Worm (Caenorhabditis elegans) whole organism, L3 larva: Measurements from ENCODE around the gene Y81B9A.1.
A peak's percentile ranks its signal among the peaks of the same experiment; 100 is the strongest.
"Not testable (repeated sequence)": the region's sequence is repeated elsewhere in the genome, so short reads cannot be mapped to it uniquely, and the experiment has no call there.

Source experiments
- R02D3.7 ChIP-seq: fragments of 150-350 bp; optimal IDR thresholded peaks from 2 replicates; lab custom pipeline; 2014; ENCODE audit warnings: missing biosample characterization, missing genetic modification characterization
- ZK546.5 ChIP-seq: sonication (generic microtip); optimal IDR thresholded peaks from 2 replicates; lab custom pipeline; 2017; ENCODE audit warnings: missing biosample characterization, missing genetic modification characterization
- ama-1 ChIP-seq: fragments of 150-350 bp; optimal IDR thresholded peaks from 2 replicates; lab custom pipeline; 2018
- ceh-16 ChIP-seq: sonication (generic microtip); optimal IDR thresholded peaks from 2 replicates; lab custom pipeline; 2017; ENCODE audit warnings: missing biosample characterization, missing genetic modification characterization
- ceh-28 ChIP-seq: fragments of 150-350 bp; optimal IDR thresholded peaks from 2 replicates; lab custom pipeline; 2014; ENCODE audit warnings: missing biosample characterization, missing genetic modification reagents, missing genetic modification characterization
- ceh-82 ChIP-seq: fragments of 150-350 bp; optimal IDR thresholded peaks from 2 replicates; lab custom pipeline; 2014; ENCODE audit warnings: missing biosample characterization, missing genetic modification characterization
- elt-2 ChIP-seq: sonication (generic microtip); optimal IDR thresholded peaks from 2 replicates; lab custom pipeline; 2016; ENCODE audit warnings: missing genetic modification reagents, mild to moderate bottlenecking, missing genetic modification characterization, missing compliant biosample characterization
- fkh-10 ChIP-seq: sonication (generic microtip); optimal IDR thresholded peaks from 2 replicates; lab custom pipeline; 2017; ENCODE audit warnings: missing biosample characterization, missing genetic modification reagents, missing genetic modification characterization
- fos-1 ChIP-seq: fragments of 150-350 bp; optimal IDR thresholded peaks from 2 replicates; lab custom pipeline; 2014; ENCODE audit warnings: missing biosample characterization, missing genetic modification characterization
- hmg-11 ChIP-seq: sonication (generic microtip); optimal IDR thresholded peaks from 2 replicates; lab custom pipeline; 2016; ENCODE audit warnings: missing genetic modification characterization, missing compliant biosample characterization
- jun-1 ChIP-seq: fragments of 150-350 bp; optimal IDR thresholded peaks from 2 replicates; lab custom pipeline; 2014; ENCODE audit warnings: missing biosample characterization, missing genetic modification reagents, missing genetic modification characterization
- lin-15B ChIP-seq: fragments of 150-350 bp; optimal IDR thresholded peaks from 2 replicates; lab custom pipeline; 2014; ENCODE audit warnings: missing biosample characterization, missing genetic modification characterization
- lin-39 ChIP-seq: fragments of 150-350 bp; optimal IDR thresholded peaks from 2 replicates; lab custom pipeline; 2018; ENCODE audit warnings: missing biosample characterization, missing genetic modification reagents, missing genetic modification characterization
- mdl-1 ChIP-seq: fragments of 150-350 bp; optimal IDR thresholded peaks from 2 replicates; lab custom pipeline; 2014; ENCODE audit warnings: missing biosample characterization, missing genetic modification characterization
- mml-1 ChIP-seq: fragments of 150-350 bp; sonication (generic microtip); optimal IDR thresholded peaks from 3 replicates; lab custom pipeline; 2014; ENCODE audit warnings: missing biosample characterization, missing genetic modification characterization
- nhr-12 ChIP-seq: fragments of 150-350 bp; optimal IDR thresholded peaks from 2 replicates; lab custom pipeline; 2014; ENCODE audit warnings: missing biosample characterization, missing genetic modification characterization
- nhr-23 ChIP-seq: fragments of 150-350 bp; optimal IDR thresholded peaks from 2 replicates; lab custom pipeline; 2014; ENCODE audit warnings: missing biosample characterization, missing genetic modification reagents, missing genetic modification characterization
- nhr-237 ChIP-seq: fragments of 150-350 bp; optimal IDR thresholded peaks from 2 replicates; lab custom pipeline; 2014; ENCODE audit warnings: missing biosample characterization, missing genetic modification characterization
- nhr-25 ChIP-seq: sonication (generic microtip); optimal IDR thresholded peaks from 2 replicates; lab custom pipeline; 2017; ENCODE audit warnings: missing biosample characterization, missing genetic modification characterization
- nhr-67 ChIP-seq: fragments of 150-350 bp; optimal IDR thresholded peaks from 2 replicates; lab custom pipeline; 2014; ENCODE audit warnings: missing biosample characterization, missing genetic modification characterization
- nhr-77 ChIP-seq: fragments of 150-350 bp; optimal IDR thresholded peaks from 2 replicates; lab custom pipeline; 2014; ENCODE audit warnings: missing biosample characterization, missing genetic modification characterization
- pha-4 ChIP-seq: fragments of 150-350 bp; optimal IDR thresholded peaks from 2 replicates; lab custom pipeline; 2014; ENCODE audit warnings: missing biosample characterization, missing genetic modification reagents, missing genetic modification characterization
- pqm-1 ChIP-seq: fragments of 150-350 bp; optimal IDR thresholded peaks from 2 replicates; lab custom pipeline; 2017; ENCODE audit warnings: missing biosample characterization, missing genetic modification characterization, inconsistent platforms
- sea-2 ChIP-seq: fragments of 150-350 bp; sonication (generic microtip); optimal IDR thresholded peaks from 4 replicates; lab custom pipeline; 2014; ENCODE audit warnings: missing biosample characterization, missing genetic modification reagents, missing genetic modification characterization
- snpc-4 ChIP-seq: fragments of 150-350 bp; optimal IDR thresholded peaks from 2 replicates; lab custom pipeline; 2014; ENCODE audit warnings: missing biosample characterization, missing genetic modification characterization
- unc-39 ChIP-seq: sonication (generic microtip); optimal IDR thresholded peaks from 4 replicates; lab custom pipeline; 2017; ENCODE audit warnings: missing biosample characterization, missing genetic modification characterization
- unc-62 ChIP-seq: fragments of 150-350 bp; sonication (generic microtip); optimal IDR thresholded peaks from 4 replicates; lab custom pipeline; 2014; ENCODE audit warnings: missing biosample characterization, missing genetic modification reagents, missing genetic modification characterization
- zag-1 ChIP-seq: fragments of 150-350 bp; optimal IDR thresholded peaks from 2 replicates; lab custom pipeline; 2014; ENCODE audit warnings: missing biosample characterization, missing genetic modification characterization
- ztf-4 ChIP-seq: fragments of 150-350 bp; optimal IDR thresholded peaks from 2 replicates; lab custom pipeline; 2014; ENCODE audit warnings: missing biosample characterization, missing genetic modification characterization

Y81B9A.1 gene

DNA sequence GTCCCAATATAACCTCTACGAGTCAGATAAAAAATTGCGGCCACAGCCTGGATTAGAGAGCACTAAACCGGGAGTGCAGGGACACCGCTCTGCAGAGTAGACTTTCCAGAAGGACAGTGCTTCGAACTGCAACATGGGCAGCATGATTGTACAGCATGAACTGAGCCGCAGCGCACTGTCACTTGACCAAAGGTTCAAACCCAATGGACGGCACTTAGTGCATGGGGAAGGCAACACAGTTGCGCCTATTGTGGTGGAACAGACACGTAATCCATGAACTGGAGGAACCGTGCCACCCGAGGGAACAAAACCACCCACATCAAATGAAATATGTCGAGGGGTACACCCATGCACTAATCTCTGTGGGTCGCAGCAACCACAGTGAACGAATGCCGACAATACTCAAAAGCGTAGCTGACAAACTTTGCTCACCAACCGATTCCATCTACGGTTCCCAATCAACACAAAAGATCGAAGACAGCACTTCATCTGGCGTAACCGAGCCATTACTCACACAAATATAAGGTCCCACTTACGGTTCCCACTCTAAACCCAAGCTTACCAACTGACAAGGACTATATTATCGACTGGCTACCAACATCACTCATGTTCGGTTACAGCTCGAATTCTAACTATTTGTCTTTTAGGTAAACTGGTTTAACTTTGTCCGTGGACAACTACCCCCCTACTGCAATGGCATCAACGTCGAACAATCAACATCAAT, 3.3 kb downstream of the Y81B9A.1 start:
- TF ChIP-seq ztf-4 (tag; lab: Kevin White, UChicago) (no peak), nhr-67 (tag; lab: Kevin White, UChicago) (no peak), fos-1 (no peak), lin-39 (no peak), jun-1 (no peak), sea-2 (GFP tag; lab: Kevin White, UChicago) (no peak), nhr-237 (no peak), nhr-77 (tag; lab: Kevin White, UChicago) (no peak), nhr-25 (no peak), zag-1 (tag; lab: Kevin White, UChicago) (no peak)

DNA sequence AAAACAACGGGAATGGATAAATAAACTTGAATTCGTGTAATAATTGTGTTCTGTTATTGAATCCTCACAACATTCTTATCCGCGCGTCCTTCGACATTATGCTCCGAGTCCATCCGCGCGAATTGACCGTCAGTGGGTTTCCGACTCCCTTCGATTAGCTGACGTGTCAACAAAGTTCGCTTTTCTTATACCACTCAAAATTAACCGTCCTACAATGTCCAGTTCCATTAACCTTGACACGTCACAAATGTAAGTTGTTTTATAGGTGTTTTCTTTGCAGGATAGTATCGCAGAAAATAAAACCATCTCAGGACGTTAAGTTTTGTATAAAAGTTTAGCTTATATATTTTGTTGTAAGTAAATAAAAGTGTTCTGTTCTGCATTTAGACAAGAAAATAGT, 11.2 kb downstream of the Y81B9A.1 start, which contains the start of gene crb-3:
Gene crb-3 (plus strand): TSS at position 301 of the 400 bp plus-strand sequence.
- not testable (repeated sequence) for TF ChIP-seq fkh-10 (GFP tag; lab: Kevin White, UChicago); snpc-4 (tag; lab: Kevin White, UChicago); hmg-11 (tag; lab: Kevin White, UChicago)

DNA sequence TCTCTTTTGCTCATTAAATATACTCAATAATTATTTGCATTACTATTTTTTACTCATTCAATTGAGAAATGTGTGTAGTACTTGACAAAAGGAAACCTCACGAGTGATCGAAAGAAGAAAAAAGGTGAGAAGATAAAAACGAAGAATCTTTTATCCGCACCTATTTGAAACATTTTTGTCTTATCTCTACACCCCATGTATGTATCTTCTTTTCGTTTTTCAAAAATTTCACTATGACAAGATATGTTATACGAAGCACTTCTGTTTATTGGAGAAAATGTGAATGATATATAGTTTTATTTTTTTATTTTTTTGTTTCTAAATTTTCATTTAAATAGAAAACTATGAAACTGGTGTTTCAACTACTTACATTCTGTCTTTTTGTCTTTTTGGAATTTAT, 12.7 kb downstream of the Y81B9A.1 start:
- no peak for TF ChIP-seq nhr-23 (tag; lab: Kevin White, UChicago)
- TF ChIP-seq nhr-12 (tag; lab: Kevin White, UChicago) = no peak
- TF ChIP-seq nhr-237 = no peak
- TF ChIP-seq ceh-16 (tag; lab: Kevin White, UChicago) = no peak
- no peak for TF ChIP-seq ama-1
- no peak for TF ChIP-seq ZK546.5 (tag; lab: Kevin White, UChicago)
- TF ChIP-seq, all 47 proteins: peak for 0

ce11 chrX:9206731-9207130, 14.5 kb downstream of the Y81B9A.1 start:
- TF ChIP-seq ztf-4 (tag; lab: Kevin White, UChicago) (no peak), ceh-16 (tag; lab: Kevin White, UChicago) (no peak), nhr-25 (no peak), snpc-4 (tag; lab: Kevin White, UChicago) (no peak), unc-39 (tag; lab: Kevin White, UChicago) (no peak)

DNA sequence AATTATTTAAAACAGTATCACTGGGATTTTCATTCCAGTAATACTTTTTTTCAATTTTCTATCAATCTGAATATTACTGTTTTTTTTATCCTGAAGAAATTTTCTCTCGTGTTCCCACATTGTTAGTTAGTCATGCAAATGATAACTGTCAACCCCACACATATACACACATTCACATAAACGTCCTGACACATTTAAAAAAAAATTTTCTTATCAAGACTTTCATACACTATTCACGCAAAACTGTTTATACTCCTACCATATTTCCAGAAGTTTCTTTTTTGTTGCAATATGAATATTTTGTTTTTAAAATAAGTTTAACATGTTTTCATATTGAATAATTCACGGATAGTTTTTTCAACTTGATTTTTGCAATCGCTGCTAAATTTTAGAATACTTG, 16.2 kb downstream of the Y81B9A.1 start:
- TF ChIP-seq pqm-1 (tag; lab: Kevin White, UChicago) (no peak), elt-2 (peak; percentile 48), mdl-1 (tag; lab: Kevin White, UChicago) (no peak), ceh-28 (tag; lab: Kevin White, UChicago) (no peak), pha-4 (tag; lab: Kevin White, UChicago) (peak; percentile 28)

DNA sequence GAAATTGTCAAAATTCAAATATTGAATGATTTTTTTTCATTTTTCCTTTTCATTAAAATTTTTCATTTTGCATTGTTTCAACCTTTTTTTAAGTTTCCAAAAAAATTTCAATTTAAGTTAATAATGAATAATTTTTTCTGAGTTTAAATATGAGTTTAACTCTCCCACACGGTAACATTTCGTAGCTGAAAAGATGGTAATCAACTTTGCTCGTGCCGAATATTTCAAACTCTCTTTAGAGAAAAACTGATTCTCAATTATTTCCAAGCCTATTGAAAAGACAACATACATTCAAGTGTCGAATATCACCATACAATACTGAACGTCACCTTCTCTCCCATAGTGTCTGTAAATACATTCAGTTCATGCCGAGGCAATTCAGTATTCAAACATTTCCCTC, 16.7 kb downstream of the Y81B9A.1 start:
- TF ChIP-seq nhr-237 = no peak
- TF ChIP-seq ZK546.5 (tag; lab: Kevin White, UChicago) = no peak
- no peak for TF ChIP-seq R02D3.7 (tag; lab: Kevin White, UChicago)
- no peak for TF ChIP-seq ceh-82
- TF ChIP-seq lin-15B (tag; lab: Kevin White, UChicago) = no peak
- TF ChIP-seq nhr-23 (tag; lab: Kevin White, UChicago) = no peak
- TF ChIP-seq ztf-4 (tag; lab: Kevin White, UChicago) = no peak
- TF ChIP-seq mdl-1 (tag; lab: Kevin White, UChicago) = no peak

DNA sequence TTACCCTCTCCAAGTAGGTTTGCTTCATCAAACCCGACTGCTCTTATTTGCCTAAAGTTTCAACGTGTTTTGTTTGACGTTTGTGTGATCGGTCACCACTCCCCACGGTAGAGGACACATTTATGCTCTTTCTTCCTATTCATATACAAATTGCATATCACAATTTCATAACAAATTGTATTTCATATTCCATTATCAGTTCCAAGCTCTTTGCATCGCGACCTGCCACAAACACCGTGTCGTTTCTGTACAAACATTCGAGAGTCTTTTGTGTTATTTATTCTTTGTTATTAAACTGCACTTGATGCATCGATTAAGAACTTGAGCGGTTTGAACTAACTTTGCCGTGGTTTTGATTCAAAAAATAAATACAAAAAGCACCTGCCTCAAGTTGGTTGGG, 17.8 kb downstream of the Y81B9A.1 start:
- TF ChIP-seq unc-62 (no peak), pha-4 (tag; lab: Kevin White, UChicago) (peak; percentile 47), pqm-1 (tag; lab: Kevin White, UChicago) (peak; percentile 59), mml-1 (tag; lab: Kevin White, UChicago) (no peak), elt-2 (peak; percentile 71)
